In genomic region chr3L:2805137-2805955, dm6 we compare ENCODE assay signal across 6 fruit fly cellular contexts.
TF ChIP-seq lines count a peak whose summit lies in the region.

No protein-coding gene starts in this region.

- TF ChIP-seq CTCF in whole organism, embryonic (GFP tag; optimal IDR thresholded peaks at IDR 0.05; lab: Kevin White, UChicago): no peak

TF ChIP-seq in whole organism, 6 proteins besides CTCF, POLR2A, EP300 and RAD21:
- TF ChIP-seq pan (optimal IDR thresholded peaks at IDR 0.05; lab: Kevin White, UChicago): no peak
- no peak for TF ChIP-seq Dll (optimal IDR thresholded peaks at IDR 0.05; lab: Kevin White, UChicago)
- TF ChIP-seq EcR (GFP tag; optimal IDR thresholded peaks at IDR 0.05; lab: Kevin White, UChicago): peak; percentile 57 to 67
- no peak for TF ChIP-seq CG8478 (optimal IDR thresholded peaks at IDR 0.05; lab: Kevin White, UChicago)
TF ChIP-seq in whole organism: peak in this region for 1.

TF ChIP-seq in whole organism, adult, 20 proteins besides CTCF, POLR2A, EP300 and RAD21 (continues in another document):
- TF ChIP-seq Clk (GFP tag; optimal IDR thresholded peaks at IDR 0.05; lab: Kevin White, UChicago) (no peak), CG12768 (GFP tag; optimal IDR thresholded peaks at IDR 0.05; lab: Kevin White, UChicago) (no peak), CG5204 (GFP tag; optimal IDR thresholded peaks at IDR 0.05; lab: Kevin White, UChicago) (no peak), CG33017 (tag; optimal IDR thresholded peaks at IDR 0.05; lab: Kevin White, UChicago) (no peak), pad (GFP tag; optimal IDR thresholded peaks at IDR 0.05; lab: Kevin White, UChicago) (peak; percentile 30), CG7101 (tag; optimal IDR thresholded peaks at IDR 0.05; lab: Kevin White, UChicago) (no peak), toe (GFP tag; optimal IDR thresholded peaks at IDR 0.05; lab: Kevin White, UChicago) (peak; percentile 33), CG1620 (GFP tag; optimal IDR thresholded peaks at IDR 0.05; lab: Kevin White, UChicago) (no peak), tj (GFP tag; optimal IDR thresholded peaks at IDR 0.05; lab: Kevin White, UChicago) (peak; percentile 96), cnc (optimal IDR thresholded peaks at IDR 0.05; lab: Kevin White, UChicago) (no peak), ovo (GFP tag; optimal IDR thresholded peaks at IDR 0.05; lab: Kevin White, UChicago) (peak; percentile 27), Crg-1 (GFP tag; optimal IDR thresholded peaks at IDR 0.05; lab: Kevin White, UChicago) (no peak), Hr96 (GFP tag; optimal IDR thresholded peaks at IDR 0.05; lab: Kevin White, UChicago) (peak; percentile 8), CG11617 (GFP tag; optimal IDR thresholded peaks at IDR 0.05; lab: Kevin White, UChicago) (peak; percentile 63), Mnt (GFP tag; optimal IDR thresholded peaks at IDR 0.05; lab: Kevin White, UChicago) (peak; percentile 1), CG7045 (GFP tag; optimal IDR thresholded peaks at IDR 0.05; lab: Kevin White, UChicago) (peak; percentile 13), cic (GFP tag; optimal IDR thresholded peaks at IDR 0.05; lab: Kevin White, UChicago) (peak; percentile 71), CG14711 (tag; optimal IDR thresholded peaks at IDR 0.05; lab: Kevin White, UChicago) (no peak)

TF ChIP-seq in whole organism, embryonic, 481 proteins besides CTCF, POLR2A, EP300 and RAD21:
- TF ChIP-seq bsh (GFP tag; optimal IDR thresholded peaks at IDR 0.05; lab: Kevin White, UChicago) (peak in 1 of 2 experiments; percentile 42), Drgx (GFP tag; IDR thresholded peaks at IDR 0.05; lab: Robert Waterston, UW) (peak; percentile 63), nerfin-1 (tag; optimal IDR thresholded peaks at IDR 0.05; lab: Kevin White, UChicago) (no peak), corto (GFP tag; optimal IDR thresholded peaks at IDR 0.05; lab: Kevin White, UChicago) (peak; percentile 30), CG4404 (GFP tag; IDR thresholded peaks at IDR 0.05; lab: Robert Waterston, UW) (no peak), nom (GFP tag; optimal IDR thresholded peaks at IDR 0.05; lab: Kevin White, UChicago) (peak; percentile 89)

TF ChIP-seq in whole organism, prepupa, 60 proteins besides CTCF, POLR2A, EP300 and RAD21 (continues in another document):
- TF ChIP-seq CG11762 (GFP tag; optimal IDR thresholded peaks at IDR 0.05; lab: Kevin White, UChicago; ENCODE audit: insufficient read depth): no peak
- no peak for TF ChIP-seq CG11902 (GFP tag; optimal IDR thresholded peaks at IDR 0.05; lab: Kevin White, UChicago)
- peak; percentile 63 for TF ChIP-seq CG6276 (GFP tag; optimal IDR thresholded peaks at IDR 0.05; lab: Kevin White, UChicago)
- TF ChIP-seq svp (GFP tag; lab: Kevin White, UChicago): no peak
- TF ChIP-seq fd59A (GFP tag; optimal IDR thresholded peaks at IDR 0.05; lab: Kevin White, UChicago): no peak
- TF ChIP-seq CG11294 (GFP tag; IDR thresholded peaks at IDR 0.05; lab: Robert Waterston, UW): no peak
- TF ChIP-seq fd85E (GFP tag; optimal IDR thresholded peaks at IDR 0.05; lab: Kevin White, UChicago): no peak
- TF ChIP-seq Eip75B (GFP tag; optimal IDR thresholded peaks at IDR 0.05; lab: Kevin White, UChicago): no peak
- no peak for TF ChIP-seq CG31627 (GFP tag; optimal IDR thresholded peaks at IDR 0.05; lab: Kevin White, UChicago)
- peak; percentile 78 for TF ChIP-seq CG6163 (GFP tag; IDR thresholded peaks at IDR 0.05; lab: Robert Waterston, UW)
- TF ChIP-seq vri (GFP tag; optimal IDR thresholded peaks at IDR 0.05; lab: Kevin White, UChicago): peak; percentile 71
- TF ChIP-seq acj6 (GFP tag; optimal IDR thresholded peaks at IDR 0.05; lab: Kevin White, UChicago): no peak
- no peak for TF ChIP-seq Hr39 (GFP tag; optimal IDR thresholded peaks at IDR 0.05; lab: Kevin White, UChicago)
- TF ChIP-seq Gug (GFP tag; IDR thresholded peaks at IDR 0.05; lab: Robert Waterston, UW): no peak
- no peak for TF ChIP-seq Sox15 (GFP tag; optimal IDR thresholded peaks at IDR 0.05; lab: Kevin White, UChicago)
- TF ChIP-seq topi (GFP tag; optimal IDR thresholded peaks at IDR 0.05; lab: Kevin White, UChicago): no peak
- no peak for TF ChIP-seq CG3919 (GFP tag; optimal IDR thresholded peaks at IDR 0.05; lab: Kevin White, UChicago)
- peak; percentile 80 for TF ChIP-seq eg (GFP tag; IDR thresholded peaks at IDR 0.05; lab: Robert Waterston, UW)
- TF ChIP-seq CG7368 (GFP tag; optimal IDR thresholded peaks at IDR 0.05; lab: Kevin White, UChicago): no peak
- no peak for TF ChIP-seq Sox14 (GFP tag; optimal IDR thresholded peaks at IDR 0.05; lab: Kevin White, UChicago)
- peak; percentile 3 for TF ChIP-seq pdm3 (GFP tag; optimal IDR thresholded peaks at IDR 0.05; lab: Kevin White, UChicago)
- TF ChIP-seq CG9139 (GFP tag; optimal IDR thresholded peaks at IDR 0.05; lab: Kevin White, UChicago): peak; percentile 55
- TF ChIP-seq CG3032 (tag; optimal IDR thresholded peaks at IDR 0.05; lab: Kevin White, UChicago): peak; percentile 12

TF ChIP-seq in whole organism, pupa, 21 proteins besides CTCF, POLR2A, EP300 and RAD21:
- TF ChIP-seq Pif1A (GFP tag; optimal IDR thresholded peaks at IDR 0.05; lab: Kevin White, UChicago): peak; percentile 22
- peak; percentile 99 for TF ChIP-seq EcR (GFP tag; optimal IDR thresholded peaks at IDR 0.05; lab: Kevin White, UChicago)
- TF ChIP-seq CG14655 (GFP tag; optimal IDR thresholded peaks at IDR 0.05; lab: Kevin White, UChicago): peak; percentile 24
- peak; percentile 69 for TF ChIP-seq CG13204 (GFP tag; optimal IDR thresholded peaks at IDR 0.05; lab: Kevin White, UChicago)
- peak; percentile 6 for TF ChIP-seq D1 (tag; optimal IDR thresholded peaks at IDR 0.05; lab: Kevin White, UChicago)
- no peak for TF ChIP-seq CG17806 (tag; optimal IDR thresholded peaks at IDR 0.05; lab: Kevin White, UChicago)
- no peak; the same call in 1 of the 2 replicates for TF ChIP-seq rn (GFP tag; IDR thresholded peaks at IDR 0.05; lab: Robert Waterston, UW)
- peak; percentile 55; the same call in 1 of the 3 replicates for TF ChIP-seq fd96Ca (GFP tag; IDR thresholded peaks at IDR 0.05; lab: Robert Waterston, UW)
- peak; percentile 82 for TF ChIP-seq gl (tag; optimal IDR thresholded peaks at IDR 0.05; lab: Kevin White, UChicago)
- peak; percentile 55 for TF ChIP-seq CG32121 (GFP tag; IDR thresholded peaks at IDR 0.05; lab: Robert Waterston, UW)
- TF ChIP-seq Ets98B (GFP tag; IDR thresholded peaks at IDR 0.05; lab: Robert Waterston, UW): peak; percentile 28
- TF ChIP-seq CG12605 (GFP tag; IDR thresholded peaks at IDR 0.05; lab: Robert Waterston, UW): peak; percentile 90
- TF ChIP-seq CG9948 (tag; optimal IDR thresholded peaks at IDR 0.05; lab: Kevin White, UChicago): peak; percentile 8
- no peak for TF ChIP-seq CG8301 (tag; optimal IDR thresholded peaks at IDR 0.05; lab: Kevin White, UChicago)
- TF ChIP-seq Snoo (tag; optimal IDR thresholded peaks at IDR 0.05; lab: Kevin White, UChicago): no peak
- TF ChIP-seq CG4496 (GFP tag; IDR thresholded peaks at IDR 0.05; lab: Robert Waterston, UW): peak; percentile 72
- TF ChIP-seq CG34367 (tag; optimal IDR thresholded peaks at IDR 0.05; lab: Kevin White, UChicago): peak; percentile 61
- peak; percentile 27 for TF ChIP-seq CG8159 (tag; optimal IDR thresholded peaks at IDR 0.05; lab: Kevin White, UChicago)
- peak; percentile 53 for TF ChIP-seq CG15710 (tag; optimal IDR thresholded peaks at IDR 0.05; lab: Kevin White, UChicago)
- TF ChIP-seq Pif1B (GFP tag; optimal IDR thresholded peaks at IDR 0.05; lab: Kevin White, UChicago): no peak
- TF ChIP-seq CG10348 (GFP tag; IDR thresholded peaks at IDR 0.05; lab: Robert Waterston, UW): no peak

TF ChIP-seq in whole organism, wandering third instar larva, 38 proteins besides CTCF, POLR2A, EP300 and RAD21:
- peak; percentile 46 for TF ChIP-seq jim (GFP tag; optimal IDR thresholded peaks at IDR 0.05; lab: Kevin White, UChicago)
- TF ChIP-seq Rel (GFP tag; optimal IDR thresholded peaks at IDR 0.05; lab: Kevin White, UChicago): peak; percentile 51
- peak; percentile 50 for TF ChIP-seq Rel (tag; optimal IDR thresholded peaks at IDR 0.05; lab: Kevin White, UChicago)
- peak; percentile 2 for TF ChIP-seq rgr (GFP tag; optimal IDR thresholded peaks at IDR 0.05; lab: Kevin White, UChicago)
- TF ChIP-seq Sp1 (GFP tag; optimal IDR thresholded peaks at IDR 0.05; lab: Kevin White, UChicago): peak; percentile 57
- peak; percentile 12 for TF ChIP-seq sage (GFP tag; optimal IDR thresholded peaks at IDR 0.05; lab: Kevin White, UChicago)
- TF ChIP-seq h (GFP tag; optimal IDR thresholded peaks at IDR 0.05; lab: Kevin White, UChicago): peak; percentile 60
- TF ChIP-seq HLH106 (tag; optimal IDR thresholded peaks at IDR 0.05; lab: Kevin White, UChicago): peak; percentile 20
- TF ChIP-seq dmrt93B (GFP tag; optimal IDR thresholded peaks at IDR 0.05; lab: Kevin White, UChicago): no peak
- TF ChIP-seq woc (GFP tag; optimal IDR thresholded peaks at IDR 0.05; lab: Kevin White, UChicago): no peak
- peak; percentile 43 for TF ChIP-seq CrebA (GFP tag; optimal IDR thresholded peaks at IDR 0.05; lab: Kevin White, UChicago; ENCODE audit: borderline replicate concordance)
- no peak for TF ChIP-seq CG9705 (GFP tag; optimal IDR thresholded peaks at IDR 0.05; lab: Kevin White, UChicago)
